Worm (Caenorhabditis elegans) whole organism, young adult: ENCODE results near the gene dlc-1.

Source experiments
- B0336.3 ChIP-seq: fragments of 200-800 bp; sonication (Bioruptor generic); IDR thresholded peaks from 2 replicates; pipeline ENCODE4 v1.3.6; 2022; ENCODE audit warnings: missing genetic modification characterization, missing compliant biosample characterization
- F22D6.2 ChIP-seq: sonication (generic microtip); optimal IDR thresholded peaks from 2 replicates; lab custom pipeline; 2016; ENCODE audit warnings: mild to moderate bottlenecking, missing genetic modification characterization, missing compliant biosample characterization
- F57A8.1 ChIP-seq: fragments of 200-800 bp; sonication (Bioruptor generic); optimal IDR thresholded peaks from 2 replicates; lab custom pipeline; 2018; ENCODE audit warnings: mild to moderate bottlenecking, missing genetic modification characterization, moderate library complexity, missing compliant biosample characterization
- K11D2.4 ChIP-seq: fragments of 200-800 bp; sonication (Bioruptor generic); IDR thresholded peaks from 2 replicates; pipeline ENCODE4 v1.3.6; 2022; ENCODE audit warnings: missing genetic modification reagents, missing genetic modification characterization, missing compliant biosample characterization
- T07F8.4 ChIP-seq: sonication (generic microtip); optimal IDR thresholded peaks from 2 replicates; lab custom pipeline; 2016; ENCODE audit warnings: mild to moderate bottlenecking, missing genetic modification characterization, moderate library complexity, missing compliant biosample characterization
- Y53G8AR.9 ChIP-seq: fragments of 200-800 bp; sonication (Bioruptor generic); conservative IDR thresholded peaks from 2 replicates; pipeline ENCODE4 v1.3.6; 2022; ENCODE audit warnings: missing genetic modification reagents, missing genetic modification characterization, missing compliant biosample characterization
- Y56A3A.18 ChIP-seq: fragments of 200-800 bp; sonication (Bioruptor generic); IDR thresholded peaks from 2 replicates; pipeline ENCODE4 v1.3.6; 2022; ENCODE audit warnings: missing genetic modification reagents, missing genetic modification characterization, missing compliant biosample characterization
- ZK185.1 ChIP-seq: sonication (generic microtip); optimal IDR thresholded peaks from 2 replicates; lab custom pipeline; 2016; ENCODE audit warnings: mild to moderate bottlenecking, missing genetic modification characterization, missing compliant biosample characterization; ENCODE audit not compliant: poor library complexity, severe bottlenecking
- atf-7 ChIP-seq: sonication (generic microtip); optimal IDR thresholded peaks from 2 replicates; lab custom pipeline; 2017; ENCODE audit warnings: mild to moderate bottlenecking, missing genetic modification characterization, missing compliant biosample characterization
- cebp-1 ChIP-seq, 2 experiments: fragments of 200-800 bp in 1 of 2; sonication (Bioruptor generic) in 1 of 2; sonication (generic microtip) in 1 of 2; IDR thresholded peaks in 1 of 2; optimal IDR thresholded peaks in 1 of 2; 2 replicates each; pipeline versions ENCODE4 v1.3.6 to Lab custom; 2017 to 2022; ENCODE audit warnings: missing compliant biosample characterization in 2 of 2, missing genetic modification characterization in 2 of 2, mild to moderate bottlenecking in 1 of 2, missing genetic modification reagents in 1 of 2, moderate library complexity in 1 of 2
- cebp-2 ChIP-seq: fragments of 200-800 bp; sonication (Bioruptor generic); IDR thresholded peaks from 2 replicates; pipeline ENCODE4 v1.3.6; 2022; ENCODE audit warnings: missing genetic modification characterization, missing compliant biosample characterization
- chd-7 ChIP-seq: sonication (generic microtip); optimal IDR thresholded peaks from 2 replicates; lab custom pipeline; 2016; ENCODE audit warnings: mild to moderate bottlenecking, missing genetic modification characterization, moderate library complexity, missing compliant biosample characterization
- egl-18 ChIP-seq: fragments of 200-800 bp; sonication (Bioruptor generic); IDR thresholded peaks from 2 replicates; pipeline ENCODE4 v1.3.6; 2022; ENCODE audit warnings: missing genetic modification reagents, missing genetic modification characterization, missing compliant biosample characterization
- egl-44 ChIP-seq: fragments of 200-800 bp; sonication (Bioruptor generic); IDR thresholded peaks from 2 replicates; pipeline ENCODE4 v1.3.6; 2022; ENCODE audit warnings: missing genetic modification reagents, missing genetic modification characterization, missing compliant biosample characterization
- fkh-3 ChIP-seq: sonication (generic microtip); optimal IDR thresholded peaks from 2 replicates; lab custom pipeline; 2016; ENCODE audit warnings: mild to moderate bottlenecking, missing genetic modification characterization, missing compliant biosample characterization
- him-1 ChIP-seq: sonication (generic microtip); optimal IDR thresholded peaks from 2 replicates; lab custom pipeline; 2016; ENCODE audit warnings: missing genotype, missing genetic modification reagents, missing genetic modification characterization, missing compliant biosample characterization
- hsf-1 ChIP-seq: fragments of 200-800 bp; sonication (Bioruptor generic); IDR thresholded peaks from 2 replicates; pipeline ENCODE4 v1.3.6; 2022; ENCODE audit warnings: missing genetic modification reagents, missing genetic modification characterization, missing compliant biosample characterization
- let-607 ChIP-seq, 2 experiments: fragments of 200-800 bp in 1 of 2; sonication (Bioruptor generic) in 1 of 2; sonication (generic microtip) in 1 of 2; optimal IDR thresholded peaks; 2 replicates each; lab custom pipeline; 2016 to 2018; ENCODE audit warnings: mild to moderate bottlenecking in 2 of 2, missing compliant biosample characterization in 2 of 2, missing genetic modification characterization in 2 of 2, moderate library complexity in 2 of 2, missing genotype in 1 of 2
- lin-26 ChIP-seq: fragments of 200-800 bp; sonication (Bioruptor generic); IDR thresholded peaks from 2 replicates; pipeline ENCODE4 v1.3.6; 2022; ENCODE audit warnings: missing genetic modification reagents, missing genetic modification characterization, missing compliant biosample characterization
- lin-40 ChIP-seq: sonication (generic microtip); optimal IDR thresholded peaks from 2 replicates; lab custom pipeline; 2016; ENCODE audit warnings: missing genetic modification characterization, mild to moderate bottlenecking, missing compliant biosample characterization, missing genotype, missing genetic modification reagents
- lsl-1 ChIP-seq: fragments of 200-800 bp; sonication (Bioruptor generic); optimal IDR thresholded peaks from 2 replicates; lab custom pipeline; 2018; ENCODE audit warnings: mild to moderate bottlenecking, missing genetic modification characterization, moderate library complexity, missing compliant biosample characterization
- lsy-27 ChIP-seq: sonication (generic microtip); optimal IDR thresholded peaks from 2 replicates; lab custom pipeline; 2017; ENCODE audit warnings: missing genetic modification characterization, mild to moderate bottlenecking, missing compliant biosample characterization, antibody characterized with exemption, missing genotype, borderline replicate concordance; ENCODE audit not compliant: insufficient read depth
- madf-10 ChIP-seq: sonication (generic microtip); optimal IDR thresholded peaks from 2 replicates; lab custom pipeline; 2016; ENCODE audit warnings: mild to moderate bottlenecking, missing genetic modification characterization, missing compliant biosample characterization
- madf-3 ChIP-seq: fragments of 200-800 bp; sonication (Bioruptor generic); IDR thresholded peaks from 2 replicates; pipeline ENCODE4 v1.3.6; 2022; ENCODE audit warnings: missing genetic modification reagents, missing genetic modification characterization, missing compliant biosample characterization
- madf-8 ChIP-seq: fragments of 200-800 bp; sonication (Bioruptor generic); conservative IDR thresholded peaks from 2 replicates; pipeline ENCODE4 v1.3.6; 2022; ENCODE audit warnings: missing genetic modification reagents, missing genetic modification characterization, missing compliant biosample characterization
- mel-28 ChIP-seq: sonication (generic microtip); optimal IDR thresholded peaks from 2 replicates; lab custom pipeline; 2016; ENCODE audit warnings: borderline replicate concordance, mild to moderate bottlenecking, missing genetic modification characterization, missing compliant biosample characterization
- mxl-1 ChIP-seq: sonication (generic microtip); optimal IDR thresholded peaks from 2 replicates; lab custom pipeline; 2016; ENCODE audit warnings: missing genetic modification characterization, missing compliant biosample characterization
- nfya-2 ChIP-seq: fragments of 200-800 bp; sonication (Bioruptor generic); IDR thresholded peaks from 2 replicates; pipeline ENCODE4 v1.3.6; 2022; ENCODE audit warnings: missing genetic modification reagents, missing genetic modification characterization, missing compliant biosample characterization
- nfyb-1 ChIP-seq: fragments of 200-800 bp; sonication (Bioruptor generic); IDR thresholded peaks from 2 replicates; pipeline ENCODE4 v1.3.6; 2022; ENCODE audit warnings: missing genetic modification reagents, missing genetic modification characterization, missing compliant biosample characterization
- nhr-120 ChIP-seq: fragments of 200-800 bp; sonication (Bioruptor generic); IDR thresholded peaks from 2 replicates; pipeline ENCODE4 v1.3.6; 2022; ENCODE audit warnings: missing genetic modification characterization, missing compliant biosample characterization
- nhr-179 ChIP-seq: sonication (generic microtip); optimal IDR thresholded peaks from 2 replicates; lab custom pipeline; 2016; ENCODE audit warnings: mild to moderate bottlenecking, missing genetic modification characterization, missing compliant biosample characterization
- nhr-80 ChIP-seq: sonication (generic microtip); optimal IDR thresholded peaks from 2 replicates; lab custom pipeline; 2016; ENCODE audit warnings: missing genetic modification characterization, missing compliant biosample characterization
- nhr-90 ChIP-seq: sonication (generic microtip); optimal IDR thresholded peaks from 2 replicates; lab custom pipeline; 2016; ENCODE audit warnings: missing genotype, mild to moderate bottlenecking, missing genetic modification characterization, missing compliant biosample characterization
- pbrm-1 ChIP-seq: fragments of 200-800 bp; sonication (Bioruptor generic); IDR thresholded peaks from 2 replicates; pipeline ENCODE4 v1.3.6; 2022; ENCODE audit warnings: missing genetic modification reagents, missing genetic modification characterization, missing compliant biosample characterization
- repo-1 ChIP-seq: sonication (generic microtip); optimal IDR thresholded peaks from 2 replicates; lab custom pipeline; 2017; ENCODE audit warnings: mild to moderate bottlenecking, missing genetic modification characterization, missing compliant biosample characterization
- snpc-1.3 ChIP-seq: sonication (generic microtip); optimal IDR thresholded peaks from 2 replicates; lab custom pipeline; 2017; ENCODE audit warnings: missing genetic modification characterization, mild to moderate bottlenecking, missing compliant biosample characterization, antibody characterized with exemption, moderate library complexity, missing genotype, missing genetic modification reagents; ENCODE audit not compliant: insufficient read depth
- snpc-3.4 ChIP-seq: sonication (generic microtip); optimal IDR thresholded peaks from 2 replicates; lab custom pipeline; 2017; ENCODE audit warnings: missing genetic modification characterization, mild to moderate bottlenecking, missing compliant biosample characterization, antibody characterized with exemption, moderate library complexity, missing genotype, missing genetic modification reagents
- tlf-1 ChIP-seq: fragments of 200-800 bp; sonication (Bioruptor generic); optimal IDR thresholded peaks from 2 replicates; lab custom pipeline; 2018; ENCODE audit warnings: mild to moderate bottlenecking, missing genetic modification characterization, missing compliant biosample characterization
- xnd-1 ChIP-seq: sonication (generic microtip); optimal IDR thresholded peaks from 2 replicates; lab custom pipeline; 2016; ENCODE audit warnings: missing genotype, missing genetic modification reagents, missing genetic modification characterization, missing compliant biosample characterization
- ztf-26 ChIP-seq: sonication (generic microtip); optimal IDR thresholded peaks from 2 replicates; lab custom pipeline; 2017; ENCODE audit warnings: missing genetic modification characterization, missing compliant biosample characterization
- ztf-28 ChIP-seq: fragments of 200-800 bp; sonication (Bioruptor generic); IDR thresholded peaks from 2 replicates; pipeline ENCODE4 v1.3.6; 2022; ENCODE audit warnings: missing genetic modification reagents, missing genetic modification characterization, missing compliant biosample characterization

The dlc-1 gene

ce11 chrIII:6419409-6419944, 44.1 kb downstream of the dlc-1 start, which contains the start of gene atgl-1:
Gene atgl-1, minus strand, starts transcription at chrIII:6419459.
- TF ChIP-seq nfya-2: no peak
- TF ChIP-seq lin-26: 0 out of 2 replicates have a peak, but pooled peaks have one; percentile 23
- peak; percentile 12 for TF ChIP-seq nhr-80 (tag; lab: Kevin White, UChicago)

ce11 chrIII:6418254-6418653, 45.3 kb downstream of the dlc-1 start:
- TF ChIP-seq egl-18 (GFP tag; lab: Robert Waterston, UW) (no peak), Y53G8AR.9 (GFP tag; lab: Robert Waterston, UW) (no peak), ztf-26 (peak; percentile 41), madf-3 (GFP tag; lab: Robert Waterston, UW) (0 out of 2 replicates have a peak, but pooled peaks have one; percentile 18), ZK185.1 (tag; lab: Kevin White, UChicago) (no peak), ztf-28 (GFP tag; lab: Robert Waterston, UW) (no peak), lsl-1 (GFP tag; lab: Kevin White, UChicago) (no peak), K11D2.4 (GFP tag; lab: Robert Waterston, UW) (no peak), nhr-90 (tag; lab: Kevin White, UChicago) (no peak), xnd-1 (no peak), snpc-3.4 (no peak), F22D6.2 (tag; lab: Kevin White, UChicago) (no peak), chd-7 (tag; lab: Kevin White, UChicago) (no peak), lin-40 (tag; lab: Kevin White, UChicago) (no peak), nfyb-1 (0 out of 2 replicates have a peak, but pooled peaks have one; percentile 6), hsf-1 (0 out of 2 replicates have a peak, but pooled peaks have one; percentile 35), lsy-27 (no peak)

DNA sequence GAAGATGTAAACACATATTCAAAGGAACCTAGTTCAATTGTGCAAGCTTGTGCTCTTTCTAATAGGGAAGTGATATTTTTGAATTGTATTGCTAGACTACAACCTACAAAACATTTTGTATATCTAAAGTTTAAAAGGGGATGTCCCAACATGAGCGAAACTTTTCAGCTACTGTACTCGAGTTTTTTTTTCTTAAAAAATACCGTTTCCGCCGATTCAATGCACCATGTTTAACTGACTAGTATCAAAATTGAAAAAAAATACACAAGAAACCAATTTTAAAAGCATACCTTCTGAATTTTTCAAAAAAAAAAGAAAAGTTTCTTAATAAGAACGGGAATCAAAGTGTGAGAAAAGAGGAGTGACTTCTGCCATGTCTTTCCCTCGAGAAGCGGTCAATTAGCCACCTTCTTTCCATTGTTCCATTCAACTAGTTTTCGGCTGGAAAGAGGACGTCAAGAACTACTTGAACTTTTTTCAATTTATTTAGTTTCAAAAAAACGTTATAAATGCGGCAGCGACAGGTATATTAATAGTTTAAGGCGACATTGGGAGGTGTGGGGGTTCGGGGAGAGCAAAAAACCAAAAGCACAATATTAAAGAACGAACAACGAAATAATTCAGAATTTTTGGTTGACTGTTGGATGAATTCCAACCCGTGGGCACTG, 48.1 kb downstream of the dlc-1 start, which contains the start of gene nas-4:
Gene nas-4, minus strand, starts transcription at position 351 of the 668 bp plus-strand sequence.
- TF ChIP-seq mel-28 (tag; lab: Kevin White, UChicago) (peak; percentile 29), lin-40 (tag; lab: Kevin White, UChicago) (peak; percentile 29), cebp-2 (GFP tag; lab: Robert Waterston, UW) (peak; percentile 5; the same call in 1 of the 2 replicates), let-607 (tag; optimal IDR thresholded peaks at IDR 0.05; lab: Kevin White, UChicago) (peak in 1 of 2 experiments; percentile 13), Y56A3A.18 (GFP tag; lab: Robert Waterston, UW) (peak; percentile 20; the same call in 1 of the 2 replicates), F57A8.1 (GFP tag; lab: Kevin White, UChicago) (no peak), atf-7 (tag; lab: Kevin White, UChicago) (peak; percentile 6), fkh-3 (peak; percentile 22), nhr-120 (0 out of 2 replicates have a peak, but pooled peaks have one; percentile 5), mxl-1 (tag; lab: Kevin White, UChicago) (no peak), T07F8.4 (tag; lab: Kevin White, UChicago) (no peak), nfyb-1 (peak; percentile 69), lin-26 (peak; percentile 80), nhr-179 (tag; lab: Kevin White, UChicago) (peak; percentile 14), nhr-90 (tag; lab: Kevin White, UChicago) (peak; percentile 35), cebp-1 (GFP tag; IDR thresholded peaks at IDR 0.05; lab: Robert Waterston, UW) (0 out of 2 replicates have a peak, but pooled peaks have one; percentile 38), cebp-1 (tag; optimal IDR thresholded peaks at IDR 0.05; lab: Kevin White, UChicago) (peak; percentile 71), pbrm-1 (GFP tag; lab: Robert Waterston, UW) (0 out of 2 replicates have a peak, but pooled peaks have one; percentile 25), madf-10 (tag; lab: Kevin White, UChicago) (no peak), repo-1 (tag; lab: Kevin White, UChicago) (peak; percentile 60), madf-8 (GFP tag; lab: Robert Waterston, UW) (no peak), madf-3 (GFP tag; lab: Robert Waterston, UW) (0 out of 2 replicates have a peak, but pooled peaks have one; percentile 70), egl-44 (GFP tag; lab: Robert Waterston, UW) (0 out of 2 replicates have a peak, but pooled peaks have one; percentile 18), Y53G8AR.9 (GFP tag; lab: Robert Waterston, UW) (peak; percentile 59; the same call in 1 of the 2 replicates), snpc-1.3 (tag; lab: Kevin White, UChicago) (no peak), B0336.3 (0 out of 2 replicates have a peak, but pooled peaks have one; percentile 55), tlf-1 (peak; percentile 24), him-1 (tag; lab: Kevin White, UChicago) (peak; percentile 55)
